Fruit fly (Drosophila melanogaster) whole organism, embryonic: ENCODE data around the gene CG34337.

Source experiments
- Blimp-1 ChIP-seq: fragments of 200-800 bp; sonication (Bioruptor generic); optimal IDR thresholded peaks from 3 replicates; lab custom pipeline; 2018; ENCODE audit warnings: missing biosample characterization, missing genetic modification characterization, mild to moderate bottlenecking, moderate library complexity, missing genetic modification reagents
- CG10209 ChIP-seq: fragments of 200-800 bp; sonication (Bioruptor generic); optimal IDR thresholded peaks from 3 replicates; lab custom pipeline; 2017; ENCODE audit warnings: missing biosample characterization, mild to moderate bottlenecking, missing genetic modification characterization, missing genetic modification reagents
- CG10267 ChIP-seq: fragments of 200-800 bp; sonication (Bioruptor generic); optimal IDR thresholded peaks from 2 replicates; lab custom pipeline; 2018; ENCODE audit warnings: missing biosample characterization, mild to moderate bottlenecking, missing genetic modification characterization, moderate library complexity
- CG13624 ChIP-seq: fragments of 200-800 bp; sonication (Bioruptor generic); optimal IDR thresholded peaks from 2 replicates; lab custom pipeline; 2016; ENCODE audit warnings: missing biosample characterization, missing genetic modification characterization
- CG14441 ChIP-seq: fragments of 200-800 bp; sonication (Bioruptor generic); IDR thresholded peaks from 2 replicates; pipeline ENCODE4 v1.3.6; 2022; ENCODE audit warnings: missing biosample characterization, missing genetic modification characterization
- CG17385 ChIP-seq: fragments of 200-800 bp; sonication (Bioruptor generic); optimal IDR thresholded peaks from 3 replicates; lab custom pipeline; 2018; ENCODE audit warnings: missing biosample characterization, mild to moderate bottlenecking, missing genetic modification characterization
- CG17568 ChIP-seq: fragments of 200-800 bp; sonication (Bioruptor generic); optimal IDR thresholded peaks from 2 replicates; lab custom pipeline; 2018; ENCODE audit warnings: missing biosample characterization, mild to moderate bottlenecking, missing genetic modification characterization, moderate library complexity
- CG42726 ChIP-seq: fragments of 200-800 bp; sonication (Bioruptor generic); IDR thresholded peaks from 2 replicates; pipeline ENCODE4 v1.3.6; 2022; ENCODE audit warnings: missing biosample characterization, missing genetic modification characterization; ENCODE audit not compliant: partially characterized antibody
- CG4707 ChIP-seq: fragments of 200-800 bp; sonication (Bioruptor generic); optimal IDR thresholded peaks from 2 replicates; lab custom pipeline; 2018; ENCODE audit warnings: missing biosample characterization, mild to moderate bottlenecking, missing genetic modification characterization, moderate library complexity
- CG6272 ChIP-seq: fragments of 200-800 bp; sonication (Bioruptor generic); IDR thresholded peaks from 2 replicates; pipeline ENCODE4 v1.3.6; 2022; ENCODE audit warnings: missing biosample characterization, missing genetic modification characterization
- CG7786 ChIP-seq: fragments of 200-800 bp; sonication (Bioruptor generic); optimal IDR thresholded peaks from 2 replicates; lab custom pipeline; 2016; ENCODE audit warnings: missing biosample characterization, missing genetic modification characterization
- CG8924 ChIP-seq: fragments of 200-800 bp; optimal IDR thresholded peaks from 3 replicates; lab custom pipeline; 2019; ENCODE audit warnings: missing biosample characterization, mild to moderate bottlenecking, missing genetic modification characterization, moderate library complexity
- Dbx ChIP-seq: fragments of 200-800 bp; sonication (Bioruptor generic); IDR thresholded peaks from 3 replicates; pipeline ENCODE4 v1.3.6; 2022; ENCODE audit warnings: missing biosample characterization, missing genetic modification characterization
- HHEX ChIP-seq: fragments of 200-800 bp; sonication (Bioruptor generic); optimal IDR thresholded peaks from 3 replicates; lab custom pipeline; 2017; ENCODE audit warnings: missing biosample characterization, mild to moderate bottlenecking, missing genetic modification characterization, missing genetic modification reagents
- HLH4C ChIP-seq: fragments of 200-800 bp; sonication (Bioruptor generic); IDR thresholded peaks from 3 replicates; pipeline ENCODE4 v1.3.6; 2022; ENCODE audit warnings: missing biosample characterization, missing genetic modification characterization; ENCODE audit not compliant: partially characterized antibody
- MTF-1 ChIP-seq: fragments of 200-800 bp; sonication (Bioruptor generic); optimal IDR thresholded peaks from 2 replicates; lab custom pipeline; 2018; ENCODE audit warnings: missing biosample characterization, mild to moderate bottlenecking, missing genetic modification characterization, borderline replicate concordance
- NC2α ChIP-seq: fragments of 200-800 bp; sonication (Bioruptor generic); optimal IDR thresholded peaks from 2 replicates; lab custom pipeline; 2016; ENCODE audit warnings: missing biosample characterization, missing genetic modification characterization
- ara ChIP-seq: fragments of 200-800 bp; sonication (Bioruptor generic); IDR thresholded peaks from 2 replicates; pipeline ENCODE4 v1.3.6; 2022; ENCODE audit warnings: missing biosample characterization, missing genetic modification characterization
- ato ChIP-seq: fragments of 200-800 bp; sonication (Bioruptor generic); IDR thresholded peaks from 2 replicates; pipeline ENCODE4 v1.3.6; 2022; ENCODE audit warnings: missing biosample characterization, missing genetic modification characterization; ENCODE audit not compliant: partially characterized antibody
- br ChIP-seq: fragments of >200 bp; optimal IDR thresholded peaks from 2 replicates; lab custom pipeline; 2017
- dan ChIP-seq: fragments of 200-800 bp; sonication (Bioruptor generic); IDR thresholded peaks from 2 replicates; pipeline ENCODE4 v1.3.6; 2022; ENCODE audit warnings: missing biosample characterization, missing genetic modification characterization
- ewg ChIP-seq: fragments of 200-800 bp; sonication (Bioruptor generic); optimal IDR thresholded peaks from 3 replicates; lab custom pipeline; 2017; ENCODE audit warnings: mild to moderate bottlenecking, missing biosample characterization, missing genetic modification reagents, missing genetic modification characterization
- ftz-f1 ChIP-seq: fragments of 200-800 bp; sonication (Bioruptor generic); optimal IDR thresholded peaks from 2 replicates; lab custom pipeline; 2016; ENCODE audit warnings: missing biosample characterization, missing genetic modification characterization
- ham ChIP-seq: fragments of 200-800 bp; sonication (Bioruptor generic); IDR thresholded peaks from 2 replicates; pipeline ENCODE4 v1.3.6; 2022; ENCODE audit warnings: missing biosample characterization, missing genetic modification characterization
- hth ChIP-seq: fragments of >200 bp; optimal IDR thresholded peaks from 2 replicates; lab custom pipeline; 2017; ENCODE audit warnings: inconsistent platforms
- nau ChIP-seq: fragments of 200-800 bp; sonication (Bioruptor generic); optimal IDR thresholded peaks from 3 replicates; lab custom pipeline; 2017; ENCODE audit warnings: missing biosample characterization, mild to moderate bottlenecking, missing genetic modification characterization, missing genetic modification reagents
- phol ChIP-seq: fragments of 200-800 bp; sonication (Bioruptor generic); optimal IDR thresholded peaks from 3 replicates; lab custom pipeline; 2018; ENCODE audit warnings: missing biosample characterization, mild to moderate bottlenecking, missing genetic modification characterization, moderate library complexity
- sens-2 ChIP-seq: fragments of 200-800 bp; sonication (Bioruptor generic); IDR thresholded peaks from 2 replicates; pipeline ENCODE4 v1.3.6; 2022; ENCODE audit warnings: missing biosample characterization, missing genetic modification characterization
- slou ChIP-seq: fragments of 200-800 bp; sonication (Bioruptor generic); optimal IDR thresholded peaks from 3 replicates; lab custom pipeline; 2016; ENCODE audit warnings: missing biosample characterization, missing genetic modification characterization
- stwl ChIP-seq: fragments of 200-800 bp; sonication (Bioruptor generic); optimal IDR thresholded peaks from 3 replicates; lab custom pipeline; 2018; ENCODE audit warnings: missing biosample characterization, mild to moderate bottlenecking, missing genetic modification characterization, moderate library complexity
- trh ChIP-seq: fragments of 200-800 bp; sonication (Bioruptor generic); optimal IDR thresholded peaks from 2 replicates; lab custom pipeline; 2016; ENCODE audit warnings: missing biosample characterization, missing genetic modification characterization
- yki ChIP-seq: fragments of >200 bp; optimal IDR thresholded peaks from 3 replicates; lab custom pipeline; 2018
- zf30C ChIP-seq: fragments of 200-800 bp; sonication (Bioruptor generic); optimal IDR thresholded peaks from 3 replicates; lab custom pipeline; 2018; ENCODE audit warnings: missing biosample characterization, mild to moderate bottlenecking, missing genetic modification characterization

The CG34337 gene

DNA sequence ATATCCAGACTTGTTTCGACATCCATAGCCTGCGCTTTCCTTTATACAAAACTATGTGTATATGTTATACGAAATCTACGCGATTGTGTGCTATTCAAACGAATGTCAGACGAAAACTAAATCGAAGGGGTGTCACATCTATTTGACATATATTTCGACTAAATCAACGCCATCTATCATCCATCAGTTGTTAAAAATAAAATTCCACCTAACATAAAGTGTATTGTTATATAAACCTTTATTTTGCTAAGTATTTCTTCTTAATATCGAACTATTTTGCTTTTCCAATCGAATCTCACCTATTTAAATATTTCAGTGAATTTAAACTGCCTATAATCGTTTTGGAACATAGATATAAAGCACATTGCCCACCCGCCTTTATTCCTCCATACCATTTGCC, 14.0 kb upstream of the CG34337 start, which contains the start of gene CG15035:
Gene CG15035 (minus strand): TSS at position 101 of the 400 bp plus-strand sequence.
- TF ChIP-seq nau (GFP tag; lab: Kevin White, UChicago) (no peak), CG6272 (GFP tag; lab: Robert Waterston, UW) (no peak), stwl (tag; lab: Kevin White, UChicago) (no peak), CG8924 (tag; lab: Kevin White, UChicago) (no peak), dan (no peak), trh (GFP tag; lab: Kevin White, UChicago) (no peak), yki (no peak), CG42726 (no peak), ato (GFP tag; lab: Robert Waterston, UW) (no peak), CG17385 (no peak), Blimp-1 (GFP tag; lab: Kevin White, UChicago) (no peak), slou (no peak), ewg (GFP tag; lab: Kevin White, UChicago) (no peak), CG10209 (GFP tag; lab: Kevin White, UChicago) (no peak), HLH4C (GFP tag; lab: Robert Waterston, UW) (no peak), sens-2 (GFP tag; lab: Robert Waterston, UW) (no peak), CG14441 (GFP tag; lab: Robert Waterston, UW) (no peak), MTF-1 (GFP tag; lab: Kevin White, UChicago) (no peak), CG17568 (no peak)

- TF ChIP-seq phol (tag; lab: Kevin White, UChicago), result no peak
- TF ChIP-seq Dbx, result no peak
- no peak for TF ChIP-seq ara (GFP tag; lab: Robert Waterston, UW)
- TF ChIP-seq CG13624 (GFP tag; lab: Kevin White, UChicago), result no peak
- no peak for TF ChIP-seq ham (GFP tag; lab: Robert Waterston, UW)
- TF ChIP-seq slou, result no peak
Measured at dm6 chrX:7405697-7406096, 11.4 kb upstream of the CG34337 start, which contains the start of gene CG1677. Gene CG1677 (minus strand): TSS chrX:7405797.

dm6 chrX:7406908-7407307, 10.1 kb upstream of the CG34337 start, which contains the start of gene CG32727:
Gene CG32727 (plus strand): TSS chrX:7407208.
- TF ChIP-seq hth (lab: Kevin White, UChicago), result no peak
- no peak for TF ChIP-seq br (lab: Kevin White, UChicago)

DNA sequence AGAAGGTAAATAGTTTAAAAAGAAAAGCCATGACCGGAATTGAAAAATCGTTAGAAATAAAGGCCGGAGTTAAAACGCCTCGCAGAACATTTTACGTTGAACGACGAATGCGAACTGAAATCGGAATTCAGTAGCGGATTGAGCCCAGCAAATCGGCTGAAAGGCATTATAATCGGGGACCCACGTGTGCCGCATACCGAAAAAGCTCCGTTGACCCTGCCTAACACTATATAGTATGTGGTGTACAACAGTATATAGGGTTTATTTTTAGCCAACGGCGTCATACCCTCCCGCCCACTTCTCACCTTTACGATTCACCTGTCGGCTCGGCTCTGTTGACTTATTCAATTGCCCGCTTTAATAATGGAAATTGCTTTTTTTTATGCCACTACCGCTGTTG, 5.2 kb upstream of the CG34337 start, which contains the start of gene CG42246:
Gene CG42246 (minus strand): TSS at position 101 of the 400 bp plus-strand sequence.
- TF ChIP-seq zf30C (GFP tag; lab: Kevin White, UChicago) (no peak), HHEX (GFP tag; lab: Kevin White, UChicago) (no peak)

DNA sequence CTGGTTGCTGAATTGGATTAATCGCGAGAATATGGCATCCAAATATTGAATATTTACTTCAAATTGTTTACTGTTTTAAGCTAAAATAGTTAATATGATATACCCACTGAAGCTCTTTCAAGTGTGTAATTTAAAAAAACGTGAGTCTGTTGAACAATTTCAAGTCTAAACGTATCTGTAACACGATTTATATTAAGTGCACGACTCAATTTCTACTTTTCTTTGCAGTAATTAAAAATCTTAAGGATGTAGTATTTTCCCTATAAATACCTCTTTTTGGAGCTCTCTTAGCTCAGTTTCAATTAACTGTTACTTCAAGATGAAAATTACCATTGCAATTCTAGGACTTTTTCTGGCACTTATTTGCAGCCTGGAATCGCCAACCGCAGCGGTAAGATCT, 4.7 kb upstream of the CG34337 start, which contains the start of gene CG42704:
Gene CG42704 (plus strand): TSS at position 301 of the 400 bp plus-strand sequence.
- TF ChIP-seq CG10267 (tag; lab: Kevin White, UChicago) (no peak), NC2α (GFP tag; lab: Kevin White, UChicago) (no peak), ftz-f1 (no peak), CG7786 (GFP tag; lab: Kevin White, UChicago) (no peak), CG4707 (GFP tag; lab: Kevin White, UChicago) (no peak)
